Fruit fly (Drosophila melanogaster) whole organism, adult: ENCODE data around the gene CG6885.

Source experiments
- CG12768 ChIP-seq: fragments of 200-800 bp; sonication (Bioruptor generic); optimal IDR thresholded peaks from 2 replicates; lab custom pipeline; 2017; ENCODE audit warnings: missing biosample characterization, missing genetic modification characterization, mild to moderate bottlenecking, moderate library complexity, missing genetic modification reagents
- CG14711 ChIP-seq: fragments of 200-800 bp; sonication (Bioruptor generic); optimal IDR thresholded peaks from 2 replicates; lab custom pipeline; 2018; ENCODE audit warnings: missing biosample characterization, mild to moderate bottlenecking, missing genetic modification characterization, moderate library complexity
- CG33017 ChIP-seq: fragments of 200-800 bp; sonication (Bioruptor generic); optimal IDR thresholded peaks from 2 replicates; lab custom pipeline; 2018; ENCODE audit warnings: missing biosample characterization, mild to moderate bottlenecking, missing genetic modification characterization, moderate library complexity
- CG7045 ChIP-seq: fragments of 200-800 bp; sonication (Bioruptor generic); optimal IDR thresholded peaks from 2 replicates; lab custom pipeline; 2017; ENCODE audit warnings: missing biosample characterization, mild to moderate bottlenecking, missing genetic modification characterization
- Crg-1 ChIP-seq: fragments of 200-800 bp; sonication (Bioruptor generic); optimal IDR thresholded peaks from 2 replicates; lab custom pipeline; 2016; ENCODE audit warnings: missing biosample characterization, missing genetic modification characterization
- Mnt ChIP-seq: fragments of 200-800 bp; sonication (Bioruptor generic); optimal IDR thresholded peaks from 2 replicates; lab custom pipeline; 2016; ENCODE audit warnings: missing biosample characterization, mild to moderate bottlenecking, missing genetic modification characterization
- cnc ChIP-seq, 2 experiments: fragments of >200 bp; optimal IDR thresholded peaks; 2 replicates each; lab custom pipeline; 2017
- kay ChIP-seq: fragments of 200-800 bp; sonication (Bioruptor generic); peaks from one replicate; lab custom pipeline; 2016; ENCODE audit warnings: missing biosample characterization, missing genetic modification characterization, borderline replicate concordance
- ovo ChIP-seq: fragments of 200-800 bp; sonication (Bioruptor generic); optimal IDR thresholded peaks from 2 replicates; lab custom pipeline; 2016; ENCODE audit warnings: missing biosample characterization, missing genetic modification characterization
- toe ChIP-seq: fragments of 200-800 bp; sonication (Bioruptor generic); optimal IDR thresholded peaks from 2 replicates; lab custom pipeline; 2016; ENCODE audit warnings: missing biosample characterization, missing genetic modification characterization

dm6 chr3L:18753827-18754226 lies 9.5 kb downstream of the CG6885 start:
- TF ChIP-seq Mnt (GFP tag; lab: Kevin White, UChicago) (no peak), cnc (optimal IDR thresholded peaks at IDR 0.05; lab: Kevin White, UChicago) (no peak), kay (no peak), CG12768 (no peak), toe (GFP tag; lab: Kevin White, UChicago) (no peak), CG14711 (tag; lab: Kevin White, UChicago) (no peak), Crg-1 (GFP tag; lab: Kevin White, UChicago) (no peak), ovo (no peak), CG7045 (GFP tag; lab: Kevin White, UChicago) (no peak), CG33017 (tag; lab: Kevin White, UChicago) (no peak)
